Fruit fly (Drosophila melanogaster): ENCODE data around the gene CG6700.
A peak's percentile ranks its signal among the peaks of the same experiment; 100 is the strongest.

- TF ChIP-seq net (GFP tag; optimal IDR thresholded peaks at IDR 0.05) = no peak
- TF ChIP-seq fd85E (GFP tag; optimal IDR thresholded peaks at IDR 0.05) = no peak
- TF ChIP-seq OdsH (GFP tag; optimal IDR thresholded peaks at IDR 0.05) = no peak
- peak; percentile 3 for TF ChIP-seq CG3919 (GFP tag; optimal IDR thresholded peaks at IDR 0.05)
- no peak for TF ChIP-seq CG4318 (GFP tag; optimal IDR thresholded peaks at IDR 0.05)
- no peak for TF ChIP-seq eg (GFP tag; IDR thresholded peaks at IDR 0.05)
- no peak for TF ChIP-seq Eip75B (GFP tag; optimal IDR thresholded peaks at IDR 0.05)
- no peak for TF ChIP-seq Hr38 (GFP tag; optimal IDR thresholded peaks at IDR 0.05)
- no peak for TF ChIP-seq Eip93F (GFP tag; optimal IDR thresholded peaks at IDR 0.05)
- no peak for TF ChIP-seq CG1621 (tag; optimal IDR thresholded peaks at IDR 0.05)
- TF ChIP-seq Gug (GFP tag; IDR thresholded peaks at IDR 0.05) = no peak
- no peak for TF ChIP-seq CG6854 (GFP tag; optimal IDR thresholded peaks at IDR 0.05)
- TF ChIP-seq acj6 (GFP tag; optimal IDR thresholded peaks at IDR 0.05) = no peak
Observed at dm6 chr2L:10792072-10792471, 50.3 kb downstream of the CG6700 start.

Measured in whole organism, prepupa.